Worm (Caenorhabditis elegans) whole organism, L4/young adult: ENCODE measurements around the gene F53F8.6.

ENCODE experiments used
- W03F9.2 ChIP-seq: fragments of 150-350 bp; optimal IDR thresholded peaks from 2 replicates; lab custom pipeline; 2014; ENCODE audit warnings: missing biosample characterization, missing genetic modification characterization
- dao-5 ChIP-seq: sonication (generic microtip); optimal IDR thresholded peaks from 2 replicates; lab custom pipeline; 2016; ENCODE audit warnings: missing genotype, missing genetic modification characterization, moderate library complexity, missing compliant biosample characterization
- him-1 ChIP-seq: sonication (generic microtip); optimal IDR thresholded peaks from 2 replicates; lab custom pipeline; 2016; ENCODE audit warnings: missing genotype, missing genetic modification reagents, missing genetic modification characterization, missing compliant biosample characterization

F53F8.6 gene

ce11 chrV:20685383-20685782, 18.6 kb upstream of the F53F8.6 start, which contains the start of gene klf-2:
Gene klf-2 (plus strand): TSS chrV:20685683.
- no peak for TF ChIP-seq W03F9.2 (tag; lab: Kevin White, UChicago)

- TF ChIP-seq W03F9.2 (tag; lab: Kevin White, UChicago) (no peak), dao-5 (no peak), him-1 (tag; lab: Kevin White, UChicago) (no peak)
Observed at ce11 chrV:20689481-20690039, 14.5 kb upstream of the F53F8.6 start, which contains the start of gene F53F8.3. Gene F53F8.3 (minus strand): TSS chrV:20689531.

DNA sequence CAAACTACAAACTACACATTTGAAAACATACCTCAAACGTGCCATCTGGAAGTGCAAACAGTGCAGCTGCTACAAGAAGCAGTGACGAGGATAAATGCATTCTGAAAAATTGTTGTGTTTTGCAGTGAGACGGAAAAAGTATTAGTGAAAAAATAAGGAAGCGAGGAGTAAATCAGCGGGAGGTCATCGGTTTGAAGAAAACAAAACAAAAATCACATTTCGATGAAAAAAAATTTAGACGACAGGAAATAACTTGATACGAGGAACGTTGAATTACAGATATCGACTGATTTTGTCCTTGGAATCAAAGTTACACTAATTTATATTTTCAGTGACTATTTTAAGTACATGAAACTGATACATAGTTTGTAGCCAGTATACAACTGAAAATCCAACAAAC, 12.4 kb upstream of the F53F8.6 start, which contains the start of gene F53F8.4:
Gene F53F8.4, minus strand, starts transcription at position 101 of the 400 bp plus-strand sequence.
- no peak for TF ChIP-seq dao-5
- no peak for TF ChIP-seq him-1 (tag; lab: Kevin White, UChicago)
- no peak for TF ChIP-seq W03F9.2 (tag; lab: Kevin White, UChicago)

DNA sequence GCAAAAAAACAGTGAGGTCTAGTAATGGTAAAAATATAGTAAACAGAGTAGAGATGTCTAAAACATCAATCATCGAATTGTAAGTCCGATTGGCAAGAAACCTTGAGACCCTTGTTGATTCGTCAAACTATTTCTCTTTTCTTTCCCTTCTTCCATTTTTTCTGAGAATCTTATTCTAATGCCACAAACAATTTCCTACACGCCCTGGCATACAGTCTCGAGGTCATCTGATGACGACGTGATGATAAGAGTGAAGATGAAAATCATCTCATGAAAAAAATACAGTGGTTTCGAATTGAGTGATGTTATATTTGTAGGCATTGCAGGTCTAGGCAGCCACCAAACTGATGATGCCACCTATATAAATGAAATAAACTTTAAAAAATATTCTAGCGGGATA, 11.1 kb upstream of the F53F8.6 start:
- TF ChIP-seq him-1 (tag; lab: Kevin White, UChicago) (no peak), dao-5 (no peak), W03F9.2 (tag; lab: Kevin White, UChicago) (no peak)

DNA sequence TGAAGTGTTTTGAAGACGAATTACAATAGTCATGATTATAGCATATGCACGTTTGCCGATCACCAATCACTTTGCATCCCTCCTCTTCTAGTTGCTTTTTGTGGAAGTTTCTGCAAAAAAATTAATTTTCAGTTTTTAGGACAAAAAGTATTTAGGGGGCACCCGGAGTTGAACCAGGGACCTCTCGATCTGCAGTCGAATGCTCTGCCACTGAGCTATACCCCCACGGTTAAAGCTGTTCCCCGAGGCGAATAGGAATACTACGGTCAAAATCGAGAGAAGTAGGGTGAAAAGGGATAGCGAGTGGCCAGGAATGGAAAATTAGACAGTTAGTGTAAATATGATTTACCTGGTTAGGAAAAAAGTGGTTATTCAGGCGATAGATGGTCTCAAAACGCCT, 10.1 kb upstream of the F53F8.6 start:
- peak; percentile 58 for TF ChIP-seq him-1 (tag; lab: Kevin White, UChicago)
- peak; percentile 59 for TF ChIP-seq dao-5
- no peak for TF ChIP-seq W03F9.2 (tag; lab: Kevin White, UChicago)

- TF ChIP-seq W03F9.2 (tag; lab: Kevin White, UChicago) (no peak), him-1 (tag; lab: Kevin White, UChicago) (no peak), dao-5 (no peak)
Observed at ce11 chrV:20698266-20698665, 5.8 kb upstream of the F53F8.6 start, which contains the start of gene F53F8.7. Gene F53F8.7 (minus strand): TSS chrV:20698366.

DNA sequence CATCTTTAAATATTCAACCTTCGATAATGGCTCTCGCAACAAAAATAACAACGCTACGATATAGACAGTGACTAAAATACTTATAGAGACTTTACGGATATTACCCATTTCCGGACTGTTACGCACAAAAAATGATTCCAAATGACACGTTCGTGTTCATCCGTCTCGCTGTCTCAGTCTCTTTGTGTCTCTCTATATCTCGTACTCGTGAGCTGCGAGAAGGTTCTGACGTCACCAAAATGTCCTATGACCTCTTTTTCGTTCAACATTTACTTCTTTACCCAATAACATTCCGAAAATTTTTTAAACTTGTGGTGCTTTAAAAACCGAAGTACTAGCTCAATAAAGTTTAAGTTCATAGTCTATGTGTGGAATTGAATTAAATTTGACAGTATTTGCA, 6.1 kb downstream of the F53F8.6 start:
- TF ChIP-seq W03F9.2 (tag; lab: Kevin White, UChicago) (no peak), him-1 (tag; lab: Kevin White, UChicago) (no peak), dao-5 (no peak)

DNA sequence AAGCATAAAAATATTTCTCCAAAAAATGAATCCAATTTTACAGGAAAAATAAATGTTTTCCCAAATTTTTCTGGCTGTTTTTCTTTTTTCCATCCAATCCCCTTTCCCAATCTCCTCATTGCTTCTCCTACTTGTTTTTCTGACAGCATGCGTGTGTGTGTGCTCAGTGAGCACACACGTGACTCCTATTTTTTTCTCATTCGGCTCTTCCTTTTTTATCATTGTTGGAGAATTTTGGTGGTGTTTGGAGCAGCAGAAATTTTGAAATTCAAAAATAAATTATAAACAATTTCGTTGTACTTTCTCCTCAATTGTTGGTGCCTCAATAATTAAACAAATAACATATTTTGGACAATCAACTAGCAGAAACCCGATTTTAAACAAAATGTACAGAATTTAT, 6.6 kb downstream of the F53F8.6 start:
- no peak for TF ChIP-seq W03F9.2 (tag; lab: Kevin White, UChicago)
- TF ChIP-seq him-1 (tag; lab: Kevin White, UChicago), result no peak

- TF ChIP-seq him-1 (tag; lab: Kevin White, UChicago) (no peak), W03F9.2 (tag; lab: Kevin White, UChicago) (no peak), dao-5 (no peak)
Observed at ce11 chrV:20711733-20712132, 7.7 kb downstream of the F53F8.6 start.

DNA sequence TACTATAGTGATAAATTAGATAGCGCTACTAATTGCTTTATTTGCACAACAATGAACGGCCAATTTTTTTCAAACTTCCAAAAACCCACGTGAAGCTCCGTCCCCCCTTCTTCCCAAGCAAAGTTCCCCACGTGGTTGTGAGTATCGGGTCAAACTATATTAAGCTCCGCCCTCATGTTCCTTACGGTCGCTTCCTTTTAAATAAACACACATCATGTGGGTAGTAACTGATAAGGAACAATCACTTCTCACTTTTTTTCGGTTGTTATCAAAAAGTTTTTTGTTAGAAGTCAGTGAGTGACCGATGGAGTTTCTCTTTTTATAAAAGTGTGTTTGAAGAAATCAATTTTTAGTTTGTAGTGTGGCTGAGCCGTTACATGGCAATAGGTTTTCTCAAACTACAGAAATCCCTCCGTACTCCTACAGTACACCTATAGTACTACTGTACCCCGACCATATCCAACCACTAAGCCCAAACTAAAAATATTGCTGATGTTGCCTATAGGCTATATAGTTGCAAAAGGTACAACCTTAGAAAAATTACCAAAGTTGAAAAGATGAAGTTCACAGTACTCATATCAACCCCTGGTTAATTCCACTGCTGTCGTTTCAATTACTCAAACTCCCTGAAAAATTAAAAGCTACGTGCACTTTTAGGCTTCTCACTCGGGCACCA, 8.4 kb downstream of the F53F8.6 start:
- no peak for TF ChIP-seq him-1 (tag; lab: Kevin White, UChicago)

- TF ChIP-seq W03F9.2 (tag; lab: Kevin White, UChicago), result peak; percentile 6
- TF ChIP-seq dao-5, result no peak
Observed at ce11 chrV:20712994-20713326, 8.9 kb downstream of the F53F8.6 start.

DNA sequence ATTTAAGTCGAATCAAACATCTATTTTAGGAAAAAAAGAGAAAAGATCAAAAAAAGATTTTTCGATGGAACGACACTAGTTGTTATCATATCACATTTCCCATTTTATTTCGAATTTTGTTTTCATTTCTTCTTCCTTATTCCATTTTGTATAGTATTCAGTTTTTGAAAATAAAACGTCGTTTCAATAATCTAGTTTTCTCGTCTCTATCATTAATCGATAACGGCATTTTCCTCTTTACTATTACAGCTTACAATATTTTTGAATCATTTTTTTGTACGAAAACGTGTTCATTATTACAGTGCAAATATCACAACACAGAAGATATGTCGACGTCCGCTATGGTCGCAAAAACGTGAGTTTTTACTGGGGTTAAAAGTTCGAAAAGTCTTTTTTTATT, 9.6 kb downstream of the F53F8.6 start, which contains the start of gene Y44A6C.1:
Gene Y44A6C.1, plus strand, starts transcription at position 301 of the 400 bp plus-strand sequence.
- TF ChIP-seq him-1 (tag; lab: Kevin White, UChicago) (no peak), dao-5 (no peak), W03F9.2 (tag; lab: Kevin White, UChicago) (no peak)

ce11 chrV:20714503-20714902, 10.5 kb downstream of the F53F8.6 start:
- TF ChIP-seq dao-5 (no peak), him-1 (tag; lab: Kevin White, UChicago) (no peak), W03F9.2 (tag; lab: Kevin White, UChicago) (no peak)

DNA sequence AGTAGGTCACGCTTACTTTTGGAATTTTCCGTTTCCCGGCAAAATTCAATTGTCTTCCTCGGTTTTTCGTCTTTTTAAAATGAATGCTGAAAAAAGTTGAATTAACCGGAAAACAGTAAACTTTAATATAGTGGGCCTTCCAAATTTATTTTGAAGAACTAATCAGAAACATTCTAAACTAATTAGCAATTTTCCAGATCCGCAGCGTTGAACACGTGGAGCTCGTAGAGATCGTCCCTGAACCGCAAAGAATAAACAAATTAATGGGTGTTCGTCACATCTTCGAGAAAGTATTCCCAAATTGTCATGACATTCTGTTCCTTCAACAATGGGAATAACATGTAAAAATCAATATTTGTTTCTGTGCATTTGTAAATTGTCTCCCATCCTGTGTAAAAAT, 12.2 kb downstream of the F53F8.6 start:
- TF ChIP-seq W03F9.2 (tag; lab: Kevin White, UChicago) (no peak), dao-5 (no peak), him-1 (tag; lab: Kevin White, UChicago) (no peak)
